Worm (Caenorhabditis elegans) whole organism, L1 larva: Measurements from ENCODE around the gene ribo-1.
A peak's percentile ranks its signal among the peaks of the same experiment; 100 is the strongest.

ENCODE experiments used
- C04F5.9 ChIP-seq: sonication (generic microtip); optimal IDR thresholded peaks from 2 replicates; lab custom pipeline; 2016; ENCODE audit warnings: missing genetic modification characterization, missing compliant biosample characterization
- alr-1 ChIP-seq: fragments of 200-800 bp; sonication (Bioruptor generic); optimal IDR thresholded peaks from 2 replicates; lab custom pipeline; 2018; ENCODE audit warnings: borderline replicate concordance, mild to moderate bottlenecking, missing genetic modification characterization, missing compliant biosample characterization
- aly-2 ChIP-seq: fragments of 150-350 bp; optimal IDR thresholded peaks from 2 replicates; lab custom pipeline; 2014; ENCODE audit warnings: missing biosample characterization, missing genetic modification characterization
- ama-1 ChIP-seq: fragments of 150-350 bp; optimal IDR thresholded peaks from 2 replicates; lab custom pipeline; 2014
- blmp-1 ChIP-seq: fragments of 150-350 bp; optimal IDR thresholded peaks from 2 replicates; lab custom pipeline; 2014; ENCODE audit warnings: missing biosample characterization, missing genetic modification characterization
- ceh-8 ChIP-seq: fragments of 200-800 bp; sonication (Bioruptor generic); optimal IDR thresholded peaks from 2 replicates; lab custom pipeline; 2018; ENCODE audit warnings: mild to moderate bottlenecking, missing genetic modification characterization, moderate library complexity, missing compliant biosample characterization
- ces-1 ChIP-seq: fragments of 150-350 bp; optimal IDR thresholded peaks from 2 replicates; lab custom pipeline; 2014; ENCODE audit warnings: missing biosample characterization, missing genetic modification reagents, missing genetic modification characterization
- dpl-1 ChIP-seq, 3 experiments: fragments of 150-350 bp in 2 of 3; sonication (generic microtip) in 1 of 3; optimal IDR thresholded peaks; 2 replicates each; lab custom pipeline; 2014 to 2017; ENCODE audit warnings: missing biosample characterization in 3 of 3, missing genetic modification characterization in 3 of 3, missing genetic modification reagents in 3 of 3
- efl-1 ChIP-seq, 4 experiments: fragments of 150-350 bp; optimal IDR thresholded peaks in 3 of 4; peaks in 1 of 4; 1 replicate in 1 of 4; 2 replicates in 3 of 4; lab custom pipeline; 2014; ENCODE audit warnings: missing biosample characterization in 2 of 4, missing genetic modification characterization in 2 of 4, missing genetic modification reagents in 2 of 4
- elt-2 ChIP-seq: sonication (generic microtip); optimal IDR thresholded peaks from 2 replicates; lab custom pipeline; 2016; ENCODE audit warnings: missing genetic modification characterization, mild to moderate bottlenecking, inconsistent platforms, missing compliant biosample characterization, missing genetic modification reagents
- ets-5 ChIP-seq: fragments of 200-800 bp; sonication (Bioruptor generic); IDR thresholded peaks from 2 replicates; pipeline ENCODE4 v1.3.6; 2022; ENCODE audit warnings: missing genetic modification characterization, missing compliant biosample characterization
- fkh-4 ChIP-seq: sonication (generic microtip); optimal IDR thresholded peaks from 2 replicates; lab custom pipeline; 2016; ENCODE audit warnings: missing compliant biosample characterization, missing genetic modification characterization, borderline replicate concordance
- fkh-8 ChIP-seq: sonication (generic microtip); optimal IDR thresholded peaks from 2 replicates; lab custom pipeline; 2016; ENCODE audit warnings: mild to moderate bottlenecking, missing genetic modification characterization, missing compliant biosample characterization
- fos-1 ChIP-seq: fragments of 150-350 bp; optimal IDR thresholded peaks from 2 replicates; lab custom pipeline; 2014; ENCODE audit warnings: missing biosample characterization, missing genetic modification characterization
- grh-1 ChIP-seq: fragments of 200-800 bp; sonication (Bioruptor generic); IDR thresholded peaks from 2 replicates; pipeline ENCODE4 v1.3.6; 2022; ENCODE audit warnings: missing genetic modification reagents, missing genetic modification characterization, missing compliant biosample characterization
- hlh-17 ChIP-seq: fragments of 200-800 bp; sonication (Bioruptor generic); optimal IDR thresholded peaks from 2 replicates; lab custom pipeline; 2018; ENCODE audit warnings: missing genetic modification characterization, mild to moderate bottlenecking, missing compliant biosample characterization, moderate library complexity, borderline replicate concordance
- hlh-4 ChIP-seq: sonication (generic microtip); optimal IDR thresholded peaks from 2 replicates; lab custom pipeline; 2016; ENCODE audit warnings: mild to moderate bottlenecking, missing genetic modification characterization, missing compliant biosample characterization
- hpl-2 ChIP-seq: fragments of 150-350 bp; optimal IDR thresholded peaks from 2 replicates; lab custom pipeline; 2014; ENCODE audit warnings: missing biosample characterization, missing genetic modification reagents, missing genetic modification characterization
- irx-1 ChIP-seq: sonication (generic microtip); optimal IDR thresholded peaks from 2 replicates; lab custom pipeline; 2016; ENCODE audit warnings: missing genetic modification characterization, missing compliant biosample characterization
- isw-1 ChIP-seq: fragments of 200-800 bp; sonication (Bioruptor generic); IDR thresholded peaks from 2 replicates; pipeline ENCODE4 v1.3.6; 2022; ENCODE audit warnings: missing genetic modification characterization, missing compliant biosample characterization
- jun-1 ChIP-seq: fragments of 150-350 bp; optimal IDR thresholded peaks from 2 replicates; lab custom pipeline; 2014; ENCODE audit warnings: missing biosample characterization, missing genetic modification reagents, missing genetic modification characterization
- lin-13 ChIP-seq: fragments of 150-350 bp; optimal IDR thresholded peaks from 2 replicates; lab custom pipeline; 2014; ENCODE audit warnings: missing biosample characterization, missing genetic modification reagents, missing genetic modification characterization
- lin-15B ChIP-seq: fragments of 150-350 bp; sonication (generic microtip); optimal IDR thresholded peaks from 3 replicates; lab custom pipeline; 2014; ENCODE audit warnings: missing biosample characterization, missing genetic modification characterization
- lin-35 ChIP-seq, 2 experiments: fragments of 150-350 bp; optimal IDR thresholded peaks; 2 replicates each; lab custom pipeline; 2014; ENCODE audit warnings: missing biosample characterization in 2 of 2, missing genetic modification characterization in 2 of 2, missing genetic modification reagents in 2 of 2
- lir-3 ChIP-seq: sonication (generic microtip); optimal IDR thresholded peaks from 2 replicates; lab custom pipeline; 2016; ENCODE audit warnings: mild to moderate bottlenecking, missing genetic modification characterization, moderate library complexity, missing compliant biosample characterization; ENCODE audit not compliant: poor library complexity
- lsy-2 ChIP-seq, 2 experiments: fragments of 150-350 bp; optimal IDR thresholded peaks; 2 replicates each; lab custom pipeline; 2014; ENCODE audit warnings: missing biosample characterization in 2 of 2, missing genetic modification characterization in 2 of 2
- nhr-12 ChIP-seq: sonication (generic microtip); optimal IDR thresholded peaks from 2 replicates; lab custom pipeline; 2017; ENCODE audit warnings: missing biosample characterization, missing genetic modification characterization
- nhr-237 ChIP-seq: fragments of 150-350 bp; optimal IDR thresholded peaks from 2 replicates; lab custom pipeline; 2014; ENCODE audit warnings: missing biosample characterization, missing genetic modification characterization
- nhr-71 ChIP-seq: sonication (generic microtip); optimal IDR thresholded peaks from 2 replicates; lab custom pipeline; 2016; ENCODE audit warnings: mild to moderate bottlenecking, missing genetic modification characterization, moderate library complexity, missing compliant biosample characterization
- nhr-77 ChIP-seq: fragments of 150-350 bp; optimal IDR thresholded peaks from 2 replicates; lab custom pipeline; 2014; ENCODE audit warnings: missing biosample characterization, missing genetic modification characterization
- nhr-84 ChIP-seq: sonication (generic microtip); optimal IDR thresholded peaks from 2 replicates; lab custom pipeline; 2017; ENCODE audit warnings: missing biosample characterization, missing genetic modification characterization
- pax-3 ChIP-seq: fragments of 200-800 bp; sonication (Bioruptor generic); optimal IDR thresholded peaks from 2 replicates; lab custom pipeline; 2018; ENCODE audit warnings: mild to moderate bottlenecking, missing genetic modification characterization, moderate library complexity, missing compliant biosample characterization
- rnt-1 ChIP-seq: sonication (generic microtip); optimal IDR thresholded peaks from 2 replicates; lab custom pipeline; 2016; ENCODE audit warnings: mild to moderate bottlenecking, missing genetic modification characterization, moderate library complexity, missing compliant biosample characterization
- skn-1 ChIP-seq: fragments of 150-350 bp; optimal IDR thresholded peaks from 2 replicates; lab custom pipeline; 2014; ENCODE audit warnings: missing biosample characterization, missing genetic modification characterization
- snpc-4 ChIP-seq: fragments of 150-350 bp; optimal IDR thresholded peaks from 2 replicates; lab custom pipeline; 2014; ENCODE audit warnings: missing biosample characterization, missing genetic modification characterization
- snu-23 ChIP-seq: sonication (generic microtip); optimal IDR thresholded peaks from 2 replicates; lab custom pipeline; 2016; ENCODE audit warnings: missing genetic modification characterization, missing compliant biosample characterization
- sox-4 ChIP-seq: sonication (generic microtip); optimal IDR thresholded peaks from 2 replicates; lab custom pipeline; 2016; ENCODE audit warnings: missing genetic modification characterization, missing compliant biosample characterization
- sup-37 ChIP-seq: fragments of 200-800 bp; sonication (Bioruptor generic); optimal IDR thresholded peaks from 2 replicates; lab custom pipeline; 2018; ENCODE audit warnings: mild to moderate bottlenecking, missing genetic modification characterization, missing compliant biosample characterization
- tbx-2 ChIP-seq: sonication (generic microtip); optimal IDR thresholded peaks from 2 replicates; lab custom pipeline; 2016; ENCODE audit warnings: missing genetic modification characterization, missing compliant biosample characterization
- unc-130 ChIP-seq: fragments of 150-350 bp; optimal IDR thresholded peaks from 2 replicates; lab custom pipeline; 2017; ENCODE audit warnings: missing biosample characterization, missing genetic modification characterization, inconsistent platforms
- unc-86 ChIP-seq: sonication (generic microtip); optimal IDR thresholded peaks from 2 replicates; lab custom pipeline; 2016; ENCODE audit warnings: missing genetic modification characterization, missing compliant biosample characterization
- unc-98 ChIP-seq: fragments of 200-800 bp; sonication (Bioruptor generic); IDR thresholded peaks from 2 replicates; pipeline ENCODE4 v1.3.6; 2022; ENCODE audit warnings: missing genetic modification characterization, missing compliant biosample characterization
- vab-15 ChIP-seq: sonication (generic microtip); optimal IDR thresholded peaks from 2 replicates; lab custom pipeline; 2017; ENCODE audit warnings: missing genotype, mild to moderate bottlenecking, missing genetic modification characterization, missing compliant biosample characterization
- xbp-1 ChIP-seq: sonication (generic microtip); optimal IDR thresholded peaks from 2 replicates; lab custom pipeline; 2016; ENCODE audit warnings: missing genetic modification characterization, missing compliant biosample characterization
- zag-1 ChIP-seq: fragments of 150-350 bp; optimal IDR thresholded peaks from 2 replicates; lab custom pipeline; 2014; ENCODE audit warnings: missing biosample characterization, missing genetic modification characterization
- ztf-11 ChIP-seq, 2 experiments: sonication (generic microtip); optimal IDR thresholded peaks; 2 replicates each; lab custom pipeline; 2016 to 2017; ENCODE audit warnings: missing genetic modification characterization in 2 of 2, missing biosample characterization in 1 of 2, missing compliant biosample characterization in 1 of 2

Gene ribo-1

ce11 chrIV:6909863-6910733 is at the start of gene ribo-1, which contains the start of gene rpn-1:
Gene ribo-1 (plus strand): TSS chrIV:6910683.
Gene rpn-1 (minus strand): TSS chrIV:6909913.
- TF ChIP-seq nhr-77 (tag; lab: Kevin White, UChicago), result no peak
- no peak for TF ChIP-seq vab-15 (tag; lab: Kevin White, UChicago)
- TF ChIP-seq nhr-12 (tag; lab: Kevin White, UChicago), result no peak
- TF ChIP-seq lir-3 (tag; lab: Kevin White, UChicago), result no peak
- no peak for TF ChIP-seq nhr-84 (tag; lab: Kevin White, UChicago)
- no peak for TF ChIP-seq snpc-4 (tag; lab: Kevin White, UChicago)
- TF ChIP-seq unc-98, result no peak
- no peak for TF ChIP-seq alr-1 (tag; lab: Kevin White, UChicago)
- TF ChIP-seq zag-1 (tag; lab: Kevin White, UChicago), result no peak
- TF ChIP-seq efl-1 (optimal IDR thresholded peaks at IDR 0.05; lab: Kevin White, UChicago), result peak; percentile 48 to 53
- TF ChIP-seq efl-1 (GFP tag; optimal IDR thresholded peaks at IDR 0.05 in 1 of 2; lab: Kevin White, UChicago), result peak; percentile 60 to 90
- no peak for TF ChIP-seq fos-1 (tag; lab: Kevin White, UChicago)
- no peak for TF ChIP-seq unc-86 (tag; lab: Kevin White, UChicago)
- no peak for TF ChIP-seq ceh-8 (GFP tag; lab: Kevin White, UChicago)
- TF ChIP-seq ets-5 (GFP tag; lab: Robert Waterston, UW), result no peak
- no peak for TF ChIP-seq fkh-4 (tag; lab: Kevin White, UChicago)
- TF ChIP-seq rnt-1 (tag; lab: Kevin White, UChicago), result peak; percentile 33
- TF ChIP-seq isw-1, result peak; percentile 10; the same call in 1 of the 2 replicates
- peak; percentile 16 for TF ChIP-seq nhr-71 (tag; lab: Kevin White, UChicago)
- peak; percentile 55 to 68 for TF ChIP-seq lin-35 (GFP tag; optimal IDR thresholded peaks at IDR 0.05; lab: Kevin White, UChicago)
- TF ChIP-seq xbp-1 (tag; lab: Kevin White, UChicago), result peak; percentile 45
- no peak for TF ChIP-seq pax-3 (tag; lab: Kevin White, UChicago)
- TF ChIP-seq nhr-237 (tag; lab: Kevin White, UChicago), result no peak
- TF ChIP-seq elt-2 (tag; lab: Kevin White, UChicago), result no peak
- no peak for TF ChIP-seq blmp-1 (tag; lab: Kevin White, UChicago)
- no peak for TF ChIP-seq ama-1 (lab: Kevin White, UChicago)
- peak; percentile 15 to 61 (median 53) for TF ChIP-seq dpl-1 (GFP tag; optimal IDR thresholded peaks at IDR 0.05; lab: Kevin White, UChicago)
- peak; percentile 9 for TF ChIP-seq lin-15B (tag; lab: Kevin White, UChicago)
- peak; percentile 34 to 65 for TF ChIP-seq lsy-2 (tag; optimal IDR thresholded peaks at IDR 0.05; lab: Kevin White, UChicago)
- no peak for TF ChIP-seq hlh-17 (GFP tag; lab: Kevin White, UChicago)
- no peak for TF ChIP-seq sup-37 (GFP tag; lab: Kevin White, UChicago)
- no peak for TF ChIP-seq lin-13 (GFP tag; lab: Kevin White, UChicago)
- no peak for TF ChIP-seq sox-4 (tag; lab: Kevin White, UChicago)
- TF ChIP-seq skn-1 (tag; lab: Kevin White, UChicago), result peak; percentile 100
- TF ChIP-seq irx-1, result no peak
- TF ChIP-seq jun-1, result no peak
- TF ChIP-seq tbx-2, result no peak
- peak; percentile 40 for TF ChIP-seq snu-23 (GFP tag; lab: Kevin White, UChicago)
- no peak for TF ChIP-seq hlh-4 (tag; lab: Kevin White, UChicago)

DNA sequence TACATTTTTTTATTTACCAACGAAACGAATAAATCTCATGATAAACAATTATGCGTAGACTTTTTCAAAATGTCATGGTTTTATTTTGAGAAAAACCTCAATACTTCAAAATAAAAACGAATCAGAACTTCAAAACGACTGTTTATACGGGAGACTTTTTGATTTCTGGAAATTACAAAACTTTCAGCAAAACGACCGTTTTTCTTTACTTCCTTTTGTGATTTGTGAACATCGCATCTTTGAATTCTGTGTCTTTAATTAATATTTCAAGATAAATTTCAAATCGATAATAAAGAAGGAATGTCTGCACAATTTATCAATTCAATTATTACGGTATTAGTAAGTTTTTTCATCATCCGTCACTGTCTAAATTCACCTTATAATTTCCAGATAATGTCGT is 42.7 kb upstream of the ribo-1 start, which contains the start of gene srx-20:
srx-20 (plus strand) TSS at position 301 of the 400 bp plus-strand sequence.
- no peak for TF ChIP-seq C04F5.9 (tag; lab: Kevin White, UChicago)
- no peak for TF ChIP-seq ces-1
- no peak for TF ChIP-seq unc-130
- no peak for TF ChIP-seq hlh-17 (GFP tag; lab: Kevin White, UChicago)
- no peak for TF ChIP-seq fkh-8
- no peak for TF ChIP-seq lin-15B (tag; lab: Kevin White, UChicago)
- TF ChIP-seq lin-13 (GFP tag; lab: Kevin White, UChicago), result no peak
- no peak for TF ChIP-seq nhr-12 (tag; lab: Kevin White, UChicago)
- TF ChIP-seq skn-1 (tag; lab: Kevin White, UChicago), result no peak
- no peak for TF ChIP-seq hpl-2 (GFP tag; lab: Kevin White, UChicago)
- no peak for TF ChIP-seq grh-1
- no peak for TF ChIP-seq ztf-11 (tag; optimal IDR thresholded peaks at IDR 0.05; lab: Kevin White, UChicago)
- TF ChIP-seq aly-2 (tag; lab: Kevin White, UChicago), result no peak
- TF ChIP-seq, all 84 proteins: peak for 0
